Worm (Caenorhabditis elegans) whole organism, young adult: ENCODE results near the gene npr-13.

Experiments used
- B0035.1 ChIP-seq: sonication (generic microtip); optimal IDR thresholded peaks from 2 replicates; lab custom pipeline; 2016; ENCODE audit warnings: missing genetic modification characterization, mild to moderate bottlenecking, missing compliant biosample characterization, missing genotype, missing genetic modification reagents
- B0261.1 ChIP-seq: sonication (generic microtip); optimal IDR thresholded peaks from 2 replicates; lab custom pipeline; 2016; ENCODE audit warnings: mild to moderate bottlenecking, missing genetic modification characterization, moderate library complexity, missing compliant biosample characterization
- F37B4.10 ChIP-seq: fragments of 200-800 bp; sonication (Bioruptor generic); IDR thresholded peaks from 2 replicates; pipeline ENCODE4 v1.3.6; 2022; ENCODE audit warnings: missing genetic modification characterization, missing compliant biosample characterization
- F39B2.1 ChIP-seq: fragments of 200-800 bp; sonication (Bioruptor generic); IDR thresholded peaks from 2 replicates; pipeline ENCODE4 v1.3.6; 2022; ENCODE audit warnings: missing genetic modification reagents, missing genetic modification characterization, missing compliant biosample characterization
- K11D2.4 ChIP-seq: fragments of 200-800 bp; sonication (Bioruptor generic); IDR thresholded peaks from 2 replicates; pipeline ENCODE4 v1.3.6; 2022; ENCODE audit warnings: missing genetic modification reagents, missing genetic modification characterization, missing compliant biosample characterization
- Y56A3A.18 ChIP-seq: fragments of 200-800 bp; sonication (Bioruptor generic); IDR thresholded peaks from 2 replicates; pipeline ENCODE4 v1.3.6; 2022; ENCODE audit warnings: missing genetic modification reagents, missing genetic modification characterization, missing compliant biosample characterization
- Y67H2A.10 ChIP-seq: fragments of 200-800 bp; sonication (Bioruptor generic); conservative IDR thresholded peaks from 2 replicates; pipeline ENCODE4 v1.3.6; 2022; ENCODE audit warnings: missing genetic modification reagents, missing genetic modification characterization, missing compliant biosample characterization
- Y79H2A.3 ChIP-seq: fragments of 200-800 bp; sonication (Bioruptor generic); conservative IDR thresholded peaks from 2 replicates; pipeline ENCODE4 v1.3.6; 2022; ENCODE audit warnings: missing genetic modification reagents, missing genetic modification characterization, missing compliant biosample characterization
- ZK185.1 ChIP-seq: sonication (generic microtip); optimal IDR thresholded peaks from 2 replicates; lab custom pipeline; 2016; ENCODE audit warnings: mild to moderate bottlenecking, missing genetic modification characterization, missing compliant biosample characterization; ENCODE audit not compliant: poor library complexity, severe bottlenecking
- ama-1 ChIP-seq, 3 experiments: fragments of 150-350 bp in 1 of 3; sonication (generic microtip) in 2 of 3; optimal IDR thresholded peaks; 2 replicates each; lab custom pipeline; 2014 to 2018; ENCODE audit warnings: missing biosample characterization in 2 of 3, missing genetic modification characterization in 2 of 3, missing genetic modification reagents in 2 of 3
- athp-1 ChIP-seq: sonication (generic microtip); optimal IDR thresholded peaks from 2 replicates; lab custom pipeline; 2017; ENCODE audit warnings: mild to moderate bottlenecking, missing genetic modification characterization, missing compliant biosample characterization
- attf-6 ChIP-seq: fragments of 200-800 bp; sonication (Bioruptor generic); IDR thresholded peaks from 2 replicates; pipeline ENCODE4 v1.3.6; 2022; ENCODE audit warnings: missing genetic modification reagents, missing genetic modification characterization, missing compliant biosample characterization
- ccch-3 ChIP-seq: fragments of 200-800 bp; sonication (Bioruptor generic); optimal IDR thresholded peaks from 2 replicates; lab custom pipeline; 2018; ENCODE audit warnings: mild to moderate bottlenecking, missing genetic modification characterization, missing compliant biosample characterization
- ceh-27 ChIP-seq: fragments of 200-800 bp; sonication (Bioruptor generic); optimal IDR thresholded peaks from 2 replicates; lab custom pipeline; 2018; ENCODE audit warnings: mild to moderate bottlenecking, missing genetic modification characterization, moderate library complexity, missing compliant biosample characterization
- ceh-58 ChIP-seq: fragments of 200-800 bp; sonication (Bioruptor generic); IDR thresholded peaks from 2 replicates; pipeline ENCODE4 v1.3.6; 2022; ENCODE audit warnings: missing genetic modification characterization, missing compliant biosample characterization
- chd-7 ChIP-seq: sonication (generic microtip); optimal IDR thresholded peaks from 2 replicates; lab custom pipeline; 2016; ENCODE audit warnings: mild to moderate bottlenecking, missing genetic modification characterization, moderate library complexity, missing compliant biosample characterization
- efl-1 ChIP-seq: fragments of 150-350 bp; optimal IDR thresholded peaks from 2 replicates; lab custom pipeline; 2014; ENCODE audit warnings: missing biosample characterization, missing genetic modification reagents, missing genetic modification characterization
- ekl-4 ChIP-seq: fragments of 200-800 bp; sonication (Bioruptor generic); IDR thresholded peaks from 2 replicates; pipeline ENCODE4 v1.3.6; 2022; ENCODE audit warnings: missing genetic modification reagents, missing genetic modification characterization, missing compliant biosample characterization
- ets-4 ChIP-seq: fragments of 200-800 bp; sonication (Bioruptor generic); optimal IDR thresholded peaks from 2 replicates; lab custom pipeline; 2018; ENCODE audit warnings: mild to moderate bottlenecking, missing genetic modification characterization, missing compliant biosample characterization
- gei-17 ChIP-seq: fragments of 200-800 bp; sonication (Bioruptor generic); optimal IDR thresholded peaks from 2 replicates; lab custom pipeline; 2018; ENCODE audit warnings: mild to moderate bottlenecking, missing genetic modification characterization, missing compliant biosample characterization
- him-1 ChIP-seq: sonication (generic microtip); optimal IDR thresholded peaks from 2 replicates; lab custom pipeline; 2016; ENCODE audit warnings: missing genotype, missing genetic modification reagents, missing genetic modification characterization, missing compliant biosample characterization
- hmg-1.2 ChIP-seq: fragments of 200-800 bp; sonication (Bioruptor generic); IDR thresholded peaks from 2 replicates; pipeline ENCODE4 v1.3.6; 2022; ENCODE audit warnings: missing genetic modification reagents, missing genetic modification characterization, missing compliant biosample characterization
- lag-1 ChIP-seq: fragments of 200-800 bp; sonication (Bioruptor generic); IDR thresholded peaks from 2 replicates; pipeline ENCODE4 v1.3.6; 2022; ENCODE audit warnings: missing genetic modification reagents, missing genetic modification characterization, missing compliant biosample characterization
- lin-26 ChIP-seq: fragments of 200-800 bp; sonication (Bioruptor generic); IDR thresholded peaks from 2 replicates; pipeline ENCODE4 v1.3.6; 2022; ENCODE audit warnings: missing genetic modification reagents, missing genetic modification characterization, missing compliant biosample characterization
- lin-54 ChIP-seq: fragments of 200-800 bp; sonication (Bioruptor generic); optimal IDR thresholded peaks from 2 replicates; lab custom pipeline; 2018; ENCODE audit warnings: mild to moderate bottlenecking, missing genetic modification characterization, missing compliant biosample characterization
- lsl-1 ChIP-seq: fragments of 200-800 bp; sonication (Bioruptor generic); optimal IDR thresholded peaks from 2 replicates; lab custom pipeline; 2018; ENCODE audit warnings: mild to moderate bottlenecking, missing genetic modification characterization, moderate library complexity, missing compliant biosample characterization
- lsy-27 ChIP-seq: sonication (generic microtip); optimal IDR thresholded peaks from 2 replicates; lab custom pipeline; 2017; ENCODE audit warnings: missing genetic modification characterization, mild to moderate bottlenecking, missing compliant biosample characterization, antibody characterized with exemption, missing genotype, borderline replicate concordance; ENCODE audit not compliant: insufficient read depth
- madf-3 ChIP-seq: fragments of 200-800 bp; sonication (Bioruptor generic); IDR thresholded peaks from 2 replicates; pipeline ENCODE4 v1.3.6; 2022; ENCODE audit warnings: missing genetic modification reagents, missing genetic modification characterization, missing compliant biosample characterization
- mes-4 ChIP-seq: sonication (generic microtip); optimal IDR thresholded peaks from 2 replicates; lab custom pipeline; 2016; ENCODE audit warnings: missing genotype, missing genetic modification characterization, missing compliant biosample characterization
- nhr-27 ChIP-seq: fragments of 200-800 bp; sonication (Bioruptor generic); optimal IDR thresholded peaks from 2 replicates; lab custom pipeline; 2018; ENCODE audit warnings: mild to moderate bottlenecking, missing genetic modification characterization, moderate library complexity, missing compliant biosample characterization
- nhr-90 ChIP-seq: sonication (generic microtip); optimal IDR thresholded peaks from 2 replicates; lab custom pipeline; 2016; ENCODE audit warnings: missing genotype, mild to moderate bottlenecking, missing genetic modification characterization, missing compliant biosample characterization
- pbrm-1 ChIP-seq: fragments of 200-800 bp; sonication (Bioruptor generic); IDR thresholded peaks from 2 replicates; pipeline ENCODE4 v1.3.6; 2022; ENCODE audit warnings: missing genetic modification reagents, missing genetic modification characterization, missing compliant biosample characterization
- rec-8 ChIP-seq, 2 experiments: sonication (generic microtip); optimal IDR thresholded peaks; 2 replicates each; lab custom pipeline; 2016; ENCODE audit warnings: mild to moderate bottlenecking in 2 of 2, missing genetic modification characterization in 2 of 2, missing genetic modification reagents in 2 of 2, missing genotype in 2 of 2, missing biosample characterization in 1 of 2, missing compliant biosample characterization in 1 of 2, moderate library complexity in 1 of 2
- sea-2 ChIP-seq: fragments of 200-800 bp; sonication (Bioruptor generic); IDR thresholded peaks from 2 replicates; pipeline ENCODE4 v1.3.6; 2022; ENCODE audit warnings: missing genetic modification characterization, missing compliant biosample characterization
- snpc-1.1 ChIP-seq: sonication (generic microtip); optimal IDR thresholded peaks from 2 replicates; lab custom pipeline; 2017; ENCODE audit warnings: missing genetic modification characterization, mild to moderate bottlenecking, missing compliant biosample characterization, antibody characterized with exemption, moderate library complexity, missing genotype, missing genetic modification reagents; ENCODE audit not compliant: insufficient read depth
- snpc-3.4 ChIP-seq: sonication (generic microtip); optimal IDR thresholded peaks from 2 replicates; lab custom pipeline; 2017; ENCODE audit warnings: missing genetic modification characterization, mild to moderate bottlenecking, missing compliant biosample characterization, antibody characterized with exemption, moderate library complexity, missing genotype, missing genetic modification reagents
- snpc-4 ChIP-seq, 5 experiments: fragments of 150-350 bp in 1 of 5; sonication (generic microtip) in 4 of 5; optimal IDR thresholded peaks; 2 replicates each; lab custom pipeline; 2014 to 2018; ENCODE audit warnings: missing genetic modification characterization in 5 of 5, missing biosample characterization in 3 of 5, antibody characterized with exemption in 2 of 5, mild to moderate bottlenecking in 2 of 5, missing compliant biosample characterization in 2 of 5, missing genotype in 2 of 5, moderate library complexity in 2 of 5, missing genetic modification reagents in 1 of 5
- tbp1 ChIP-seq: fragments of 200-800 bp; sonication (Bioruptor generic); optimal IDR thresholded peaks from 2 replicates; lab custom pipeline; 2018; ENCODE audit warnings: mild to moderate bottlenecking, missing genetic modification characterization, missing compliant biosample characterization
- tlf-1 ChIP-seq: fragments of 200-800 bp; sonication (Bioruptor generic); optimal IDR thresholded peaks from 2 replicates; lab custom pipeline; 2018; ENCODE audit warnings: mild to moderate bottlenecking, missing genetic modification characterization, missing compliant biosample characterization
- unc-62 ChIP-seq: fragments of 150-350 bp; optimal IDR thresholded peaks from 2 replicates; lab custom pipeline; 2014; ENCODE audit warnings: missing biosample characterization, missing genetic modification reagents, missing genetic modification characterization
- xnd-1 ChIP-seq: sonication (generic microtip); optimal IDR thresholded peaks from 2 replicates; lab custom pipeline; 2016; ENCODE audit warnings: missing genotype, missing genetic modification reagents, missing genetic modification characterization, missing compliant biosample characterization
- zim-3 ChIP-seq: sonication (generic microtip); optimal IDR thresholded peaks from 2 replicates; lab custom pipeline; 2017; ENCODE audit warnings: mild to moderate bottlenecking, missing genetic modification characterization, moderate library complexity, missing compliant biosample characterization
- ztf-3 ChIP-seq: fragments of 200-800 bp; sonication (Bioruptor generic); optimal IDR thresholded peaks from 2 replicates; lab custom pipeline; 2018; ENCODE audit warnings: mild to moderate bottlenecking, missing genetic modification characterization, missing compliant biosample characterization
- ztf-6 ChIP-seq: fragments of 200-800 bp; sonication (Bioruptor generic); IDR thresholded peaks from 2 replicates; pipeline ENCODE4 v1.3.6; 2022; ENCODE audit warnings: missing genetic modification reagents, missing genetic modification characterization, missing compliant biosample characterization

Gene npr-13

DNA sequence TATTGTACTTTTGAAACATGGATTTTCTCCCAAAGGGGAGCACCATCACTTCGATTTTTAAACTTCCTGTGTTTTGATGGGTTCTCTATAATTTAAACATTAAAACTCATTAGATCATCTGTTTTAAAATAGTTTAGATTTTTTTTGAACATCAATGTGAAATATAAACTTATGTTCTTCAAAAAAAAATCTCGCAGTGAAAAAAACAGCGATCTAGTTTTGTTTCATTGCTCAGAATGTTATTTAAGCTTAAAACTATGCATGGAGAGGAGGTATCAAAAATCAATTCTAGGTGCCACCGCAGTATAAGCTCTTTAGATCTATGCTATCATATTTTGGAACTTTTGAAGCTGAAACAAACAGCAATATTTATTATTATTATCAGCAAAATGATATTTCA lies 9.8 kb upstream of the npr-13 start, which contains the start of gene gcy-14:
TSS of gene gcy-14 (minus strand) at position 101 of the 400 bp plus-strand sequence.
- TF ChIP-seq rec-8 (tag; optimal IDR thresholded peaks at IDR 0.05; lab: Kevin White, UChicago) (no peak), snpc-1.1 (tag; lab: Kevin White, UChicago) (no peak), pbrm-1 (no peak), lin-54 (GFP tag; lab: Kevin White, UChicago) (no peak), lin-26 (GFP tag; lab: Robert Waterston, UW) (no peak), ccch-3 (no peak), tlf-1 (GFP tag; lab: Kevin White, UChicago) (no peak), mes-4 (tag; lab: Kevin White, UChicago) (no peak), K11D2.4 (GFP tag; lab: Robert Waterston, UW) (no peak), zim-3 (tag; lab: Kevin White, UChicago) (no peak), xnd-1 (tag; lab: Kevin White, UChicago) (no peak)

ce11 chrV:14859380-14859779 lies 977 bp upstream of the npr-13 start:
- TF ChIP-seq unc-62 (GFP tag; lab: Kevin White, UChicago) (no peak), F37B4.10 (GFP tag; lab: Robert Waterston, UW) (no peak), ama-1 (optimal IDR thresholded peaks at IDR 0.05; lab: Kevin White, UChicago) (no peak), ama-1 (GFP tag; optimal IDR thresholded peaks at IDR 0.05; lab: Kevin White, UChicago) (no peak), Y67H2A.10 (no peak), attf-6 (no peak), Y79H2A.3 (GFP tag; lab: Robert Waterston, UW) (no peak), sea-2 (GFP tag; lab: Robert Waterston, UW) (no peak), ztf-3 (GFP tag; lab: Kevin White, UChicago) (no peak), lsy-27 (no peak), ekl-4 (GFP tag; lab: Robert Waterston, UW) (no peak), gei-17 (GFP tag; lab: Kevin White, UChicago) (no peak), lsl-1 (GFP tag; lab: Kevin White, UChicago) (no peak), ztf-6 (GFP tag; lab: Robert Waterston, UW) (no peak), ets-4 (GFP tag; lab: Kevin White, UChicago) (no peak)

- peak; percentile 87 for TF ChIP-seq B0261.1 (tag; lab: Kevin White, UChicago)
- 0 out of 2 replicates have a peak, but pooled peaks have one; percentile 78 for TF ChIP-seq madf-3 (GFP tag; lab: Robert Waterston, UW)
- TF ChIP-seq ceh-58 (GFP tag; lab: Robert Waterston, UW), result 0 out of 2 replicates have a peak, but pooled peaks have one; percentile 57
- TF ChIP-seq lin-26 (GFP tag; lab: Robert Waterston, UW), result peak; percentile 82
- TF ChIP-seq chd-7 (tag; lab: Kevin White, UChicago), result peak; percentile 39
- peak; percentile 79 for TF ChIP-seq snpc-3.4 (tag; lab: Kevin White, UChicago)
- TF ChIP-seq tbp1 (GFP tag; lab: Kevin White, UChicago), result peak; percentile 92
- peak; percentile 67 for TF ChIP-seq nhr-90 (tag; lab: Kevin White, UChicago)
- TF ChIP-seq snpc-4 (GFP tag; optimal IDR thresholded peaks at IDR 0.05; lab: Kevin White, UChicago), result no peak
- peak; percentile 76 to 89 (median 82) for TF ChIP-seq snpc-4 (tag; optimal IDR thresholded peaks at IDR 0.05; lab: Kevin White, UChicago)
- TF ChIP-seq ZK185.1 (tag; lab: Kevin White, UChicago), result peak; percentile 49
- TF ChIP-seq efl-1 (GFP tag; lab: Kevin White, UChicago), result no peak
- 0 out of 2 replicates have a peak, but pooled peaks have one; percentile 68 for TF ChIP-seq Y56A3A.18 (GFP tag; lab: Robert Waterston, UW)
- TF ChIP-seq lag-1 (GFP tag; lab: Robert Waterston, UW), result no peak
- TF ChIP-seq ceh-27 (GFP tag; lab: Kevin White, UChicago), result peak; percentile 3
- 0 out of 2 replicates have a peak, but pooled peaks have one; percentile 46 for TF ChIP-seq F39B2.1 (GFP tag; lab: Robert Waterston, UW)
- TF ChIP-seq hmg-1.2 (GFP tag; lab: Robert Waterston, UW), result peak; percentile 68
- TF ChIP-seq sea-2 (GFP tag; lab: Robert Waterston, UW), result no peak
- TF ChIP-seq B0035.1 (tag; lab: Kevin White, UChicago), result no peak
- peak; percentile 44 for TF ChIP-seq nhr-27 (tag; lab: Kevin White, UChicago)
- TF ChIP-seq him-1 (tag; lab: Kevin White, UChicago), result peak; percentile 69
- no peak for TF ChIP-seq tlf-1 (GFP tag; lab: Kevin White, UChicago)
- peak; percentile 9 for TF ChIP-seq athp-1 (tag; lab: Kevin White, UChicago)
- peak; percentile 88 for TF ChIP-seq snpc-1.1 (tag; lab: Kevin White, UChicago)
Observed at ce11 chrV:14855626-14856025, 2.8 kb downstream of the npr-13 start.
